Worm (Caenorhabditis elegans) whole organism, mixed stage, embryonic: ENCODE measurements around the gene ttr-1.

Source experiments
- ceh-39 ChIP-seq: fragments of 150-350 bp; optimal IDR thresholded peaks from 2 replicates; lab custom pipeline; 2014; ENCODE audit warnings: missing biosample characterization, missing genetic modification characterization
- ces-1 ChIP-seq: fragments of 150-350 bp; optimal IDR thresholded peaks from 2 replicates; lab custom pipeline; 2014; ENCODE audit warnings: missing biosample characterization, missing genetic modification reagents, missing genetic modification characterization
- elt-1 ChIP-seq: sonication (generic microtip); optimal IDR thresholded peaks from 2 replicates; lab custom pipeline; 2017; ENCODE audit warnings: missing genetic modification characterization, mild to moderate bottlenecking, missing compliant biosample characterization, antibody characterized with exemption, moderate library complexity, borderline replicate concordance; ENCODE audit not compliant: insufficient read depth
- lin-13 ChIP-seq: fragments of 150-350 bp; optimal IDR thresholded peaks from 2 replicates; lab custom pipeline; 2014; ENCODE audit warnings: missing biosample characterization, missing genetic modification characterization
- lsy-2 ChIP-seq: fragments of 150-350 bp; optimal IDR thresholded peaks from 2 replicates; lab custom pipeline; 2014; ENCODE audit warnings: missing biosample characterization, missing genetic modification characterization
- nhr-237 ChIP-seq: fragments of 150-350 bp; optimal IDR thresholded peaks from 2 replicates; lab custom pipeline; 2014; ENCODE audit warnings: missing biosample characterization, missing genetic modification characterization
- nhr-28 ChIP-seq: fragments of 150-350 bp; optimal IDR thresholded peaks from 2 replicates; lab custom pipeline; 2014; ENCODE audit warnings: missing biosample characterization, missing genetic modification characterization
- nhr-76 ChIP-seq: sonication (generic microtip); optimal IDR thresholded peaks from 2 replicates; lab custom pipeline; 2017; ENCODE audit warnings: missing biosample characterization, missing genetic modification characterization
- snpc-4 ChIP-seq: fragments of 150-350 bp; optimal IDR thresholded peaks from 2 replicates; lab custom pipeline; 2014; ENCODE audit warnings: missing biosample characterization, missing genetic modification characterization
- unc-62 ChIP-seq: fragments of 150-350 bp; optimal IDR thresholded peaks from 2 replicates; lab custom pipeline; 2014; ENCODE audit warnings: missing biosample characterization, missing genetic modification reagents, missing genetic modification characterization
- zip-8 ChIP-seq: fragments of 150-350 bp; optimal IDR thresholded peaks from 2 replicates; lab custom pipeline; 2014; ENCODE audit warnings: missing biosample characterization, missing genetic modification characterization
- ztf-11 ChIP-seq: fragments of 150-350 bp; optimal IDR thresholded peaks from 2 replicates; lab custom pipeline; 2014; ENCODE audit warnings: missing biosample characterization, missing genetic modification characterization

ce11 chrIII:9969371-9969770 lies 40.5 kb downstream of the ttr-1 start:
- TF ChIP-seq lsy-2 (tag; lab: Kevin White, UChicago) (no peak), nhr-237 (no peak), unc-62 (GFP tag; lab: Kevin White, UChicago) (no peak), ztf-11 (tag; lab: Kevin White, UChicago) (no peak), ces-1 (GFP tag; lab: Kevin White, UChicago) (no peak), lin-13 (no peak), nhr-76 (tag; lab: Kevin White, UChicago) (no peak), nhr-28 (tag; lab: Kevin White, UChicago) (no peak), elt-1 (tag; lab: Kevin White, UChicago) (no peak), ceh-39 (no peak), zip-8 (tag; lab: Kevin White, UChicago) (no peak), snpc-4 (no peak)
